Worm (Caenorhabditis elegans): Measurements from ENCODE around the gene F25E5.1.
A peak's percentile ranks its signal among the peaks of the same experiment; 100 is the strongest.

The F25E5.1 gene

DNA sequence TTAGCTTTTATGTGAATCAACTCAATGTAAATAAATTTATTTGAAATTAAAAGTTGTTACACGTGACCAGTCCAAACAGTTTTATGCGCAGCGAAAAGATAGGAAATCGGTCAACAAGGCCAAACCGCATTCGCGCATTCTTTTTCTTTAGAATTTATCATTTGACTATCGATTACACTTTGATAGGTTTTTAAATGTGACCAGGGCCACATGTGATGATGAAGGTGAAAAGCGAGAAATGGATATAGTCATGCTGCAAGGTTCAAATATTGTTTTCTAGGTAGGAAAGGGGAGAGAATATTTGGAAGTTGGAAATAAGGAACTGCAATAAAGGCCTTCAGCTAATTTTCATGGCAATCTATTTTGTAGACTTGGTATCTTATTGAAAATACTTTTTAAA, 28.8 kb upstream of the F25E5.1 start:
- peak; percentile 31 for TF ChIP-seq fos-1 (tag; optimal IDR thresholded peaks at IDR 0.05)
- TF ChIP-seq lsy-2 (tag; optimal IDR thresholded peaks at IDR 0.05): peak in 1 of 2 experiments; percentile 5
- peak; percentile 59 for TF ChIP-seq blmp-1 (tag; optimal IDR thresholded peaks at IDR 0.05; ENCODE audit: insufficient read depth)
- peak; percentile 5 for TF ChIP-seq ztf-4 (tag; optimal IDR thresholded peaks at IDR 0.05)
- no peak for TF ChIP-seq mbf-1 (tag; optimal IDR thresholded peaks at IDR 0.05)
- no peak for TF ChIP-seq zag-1 (tag; optimal IDR thresholded peaks at IDR 0.05)
- peak; percentile 30 for TF ChIP-seq crh-2 (tag; optimal IDR thresholded peaks at IDR 0.05)
- peak; percentile 94 for TF ChIP-seq nhr-21 (tag; optimal IDR thresholded peaks at IDR 0.05)
- peak; percentile 72 for TF ChIP-seq sma-3 (GFP tag; optimal IDR thresholded peaks at IDR 0.05)
- no peak for TF ChIP-seq nhr-6 (tag; optimal IDR thresholded peaks at IDR 0.05)
- peak; percentile 26 for TF ChIP-seq gmeb-1 (tag; optimal IDR thresholded peaks at IDR 0.05)
- peak; percentile 52 for TF ChIP-seq sma-9 (GFP tag; optimal IDR thresholded peaks at IDR 0.05)
- TF ChIP-seq sma-9 (tag; optimal IDR thresholded peaks at IDR 0.05): no peak
- peak; percentile 81 for TF ChIP-seq nhr-25 (tag; optimal IDR thresholded peaks at IDR 0.05)
- TF ChIP-seq ama-1 (optimal IDR thresholded peaks at IDR 0.05): peak; percentile 98
- TF ChIP-seq C34F6.9 (tag; optimal IDR thresholded peaks at IDR 0.05): peak; percentile 45
- peak; percentile 59 for TF ChIP-seq nhr-129 (tag; optimal IDR thresholded peaks at IDR 0.05)

DNA sequence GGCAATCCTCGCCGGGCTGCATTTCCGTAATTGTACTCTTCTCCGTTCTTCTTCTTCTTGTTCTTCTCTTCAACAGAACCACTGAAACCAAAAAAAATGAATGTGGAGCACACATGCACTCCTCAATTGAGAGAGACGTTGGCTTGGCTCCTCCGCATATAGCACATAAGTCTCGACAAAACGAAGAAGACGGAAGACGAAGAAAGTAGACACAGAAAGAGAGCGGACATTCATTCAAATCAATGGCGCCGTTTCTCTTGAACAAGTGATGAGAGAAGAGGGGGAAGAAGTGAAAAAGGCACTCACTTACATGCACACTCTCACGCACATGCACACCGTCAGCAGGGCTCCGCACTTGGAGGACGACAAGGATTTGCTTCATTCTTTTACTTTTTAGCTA, 28.1 kb upstream of the F25E5.1 start, which contains the start of gene F25E5.9:
F25E5.9 (minus strand) TSS at position 382 of the 400 bp plus-strand sequence.
- TF ChIP-seq lin-39 (tag; optimal IDR thresholded peaks at IDR 0.05): no peak
- TF ChIP-seq C34F6.9 (tag; optimal IDR thresholded peaks at IDR 0.05): peak; percentile 65
- TF ChIP-seq blmp-1 (tag; optimal IDR thresholded peaks at IDR 0.05; ENCODE audit: insufficient read depth): no peak
- peak; percentile 18 for TF ChIP-seq nhr-129 (tag; optimal IDR thresholded peaks at IDR 0.05)
- TF ChIP-seq unc-55 (GFP tag; optimal IDR thresholded peaks at IDR 0.05): peak; percentile 70
- TF ChIP-seq gmeb-1 (tag; optimal IDR thresholded peaks at IDR 0.05): no peak
- TF ChIP-seq ceh-82 (tag; optimal IDR thresholded peaks at IDR 0.05): no peak
- no peak for TF ChIP-seq nhr-6 (tag; optimal IDR thresholded peaks at IDR 0.05)
- no peak for TF ChIP-seq unc-62 (GFP tag; optimal IDR thresholded peaks at IDR 0.05)
- TF ChIP-seq skn-1 (tag; optimal IDR thresholded peaks at IDR 0.05): no peak
- TF ChIP-seq aly-2 (tag; optimal IDR thresholded peaks at IDR 0.05): no peak
- TF ChIP-seq sma-3 (GFP tag; optimal IDR thresholded peaks at IDR 0.05): no peak
- no peak for TF ChIP-seq mab-5 (tag; optimal IDR thresholded peaks at IDR 0.05)
- TF ChIP-seq egl-27 (tag; optimal IDR thresholded peaks at IDR 0.05): no peak
- TF ChIP-seq ceh-16 (tag; optimal IDR thresholded peaks at IDR 0.05): no peak
- TF ChIP-seq F13H6.1 (tag; optimal IDR thresholded peaks at IDR 0.05): peak; percentile 1
- peak; percentile 62 for TF ChIP-seq sem-4 (tag; optimal IDR thresholded peaks at IDR 0.05)
- TF ChIP-seq elt-3 (tag; optimal IDR thresholded peaks at IDR 0.05): no peak
- no peak for TF ChIP-seq crh-2 (tag; optimal IDR thresholded peaks at IDR 0.05)
- no peak for TF ChIP-seq snpc-4 (tag; optimal IDR thresholded peaks at IDR 0.05)
- no peak for TF ChIP-seq ztf-1 (GFP tag; conservative IDR thresholded peaks at IDR 0.05)
- peak; percentile 52 for TF ChIP-seq Y55F3AM.14 (GFP tag; optimal IDR thresholded peaks at IDR 0.05)
- no peak for TF ChIP-seq nhr-25 (tag; optimal IDR thresholded peaks at IDR 0.05)
- TF ChIP-seq alr-1 (tag; optimal IDR thresholded peaks at IDR 0.05): no peak
- TF ChIP-seq nhr-10 (tag; optimal IDR thresholded peaks at IDR 0.05): no peak
- TF ChIP-seq ama-1 (optimal IDR thresholded peaks at IDR 0.05): peak; percentile 51
- TF ChIP-seq lin-13 (GFP tag; optimal IDR thresholded peaks at IDR 0.05): no peak
- no peak for TF ChIP-seq ztf-11 (tag; optimal IDR thresholded peaks at IDR 0.05)
- TF ChIP-seq nhr-23 (tag; optimal IDR thresholded peaks at IDR 0.05): no peak
- TF ChIP-seq ZK546.5 (tag; optimal IDR thresholded peaks at IDR 0.05): no peak
- no peak for TF ChIP-seq dmd-4 (tag; optimal IDR thresholded peaks at IDR 0.05)
- TF ChIP-seq mdl-1 (tag; optimal IDR thresholded peaks at IDR 0.05): peak in 1 of 2 experiments; percentile 43
- no peak for TF ChIP-seq nhr-12 (tag; optimal IDR thresholded peaks at IDR 0.05)
- no peak for TF ChIP-seq R02D3.7 (tag; optimal IDR thresholded peaks at IDR 0.05)
- no peak for TF ChIP-seq fos-1 (tag; optimal IDR thresholded peaks at IDR 0.05)
- peak in 1 of 2 experiments; percentile 34 for TF ChIP-seq lsy-2 (tag; optimal IDR thresholded peaks at IDR 0.05)
- TF ChIP-seq ztf-4 (tag; optimal IDR thresholded peaks at IDR 0.05): no peak
- TF ChIP-seq sma-9 (GFP tag; optimal IDR thresholded peaks at IDR 0.05): no peak
- no peak for TF ChIP-seq sma-9 (tag; optimal IDR thresholded peaks at IDR 0.05)
- TF ChIP-seq nhr-77 (tag; optimal IDR thresholded peaks at IDR 0.05): no peak
- no peak for TF ChIP-seq zag-1 (tag; optimal IDR thresholded peaks at IDR 0.05)
- no peak for TF ChIP-seq nhr-11 (tag; optimal IDR thresholded peaks at IDR 0.05)
- TF ChIP-seq unc-39 (tag; optimal IDR thresholded peaks at IDR 0.05): no peak
- no peak for TF ChIP-seq nhr-237 (tag; optimal IDR thresholded peaks at IDR 0.05)
- TF ChIP-seq nhr-21 (tag; optimal IDR thresholded peaks at IDR 0.05): no peak
- no peak for TF ChIP-seq mbf-1 (tag; optimal IDR thresholded peaks at IDR 0.05)
- no peak for TF ChIP-seq elt-1 (tag; optimal IDR thresholded peaks at IDR 0.05)
- TF ChIP-seq lin-11 (tag; optimal IDR thresholded peaks at IDR 0.05): no peak
- TF ChIP-seq peb-1 (tag; optimal IDR thresholded peaks at IDR 0.05): no peak
